Fruit fly (Drosophila melanogaster): Measurements from ENCODE around the gene CG12170.

The CG12170 gene

DNA sequence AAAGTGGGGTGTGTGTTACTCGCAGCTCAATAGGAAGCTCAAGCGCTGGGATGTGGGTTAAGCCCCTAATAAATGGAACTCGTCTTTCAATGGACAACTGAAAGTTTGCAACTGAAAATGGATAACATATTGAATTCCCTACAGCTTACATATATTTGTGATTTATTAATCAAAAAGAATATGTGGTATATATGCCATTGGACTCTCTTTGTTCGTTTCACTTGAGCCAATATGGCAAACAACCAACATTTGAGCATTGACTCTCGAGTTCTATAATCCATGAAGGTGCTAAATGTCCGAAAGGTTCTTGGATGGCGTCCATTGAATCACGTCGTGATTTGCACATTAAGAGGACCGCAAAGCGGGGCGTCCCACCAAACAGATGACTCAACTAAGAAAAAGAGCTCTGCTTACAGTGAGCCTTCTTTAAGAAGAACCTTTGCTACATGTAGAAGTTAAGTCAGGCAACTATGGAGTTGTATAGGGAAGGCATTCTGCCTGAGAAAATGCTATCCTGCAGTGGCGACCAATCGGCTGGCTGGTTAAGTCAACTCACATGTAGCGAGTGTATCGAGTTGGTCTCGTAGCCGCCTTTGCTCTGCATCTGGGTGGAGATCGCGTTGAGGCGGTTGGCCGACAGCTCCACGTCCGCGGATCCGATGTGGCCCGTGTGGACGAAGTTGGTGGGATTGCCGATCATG, 19.0 kb upstream of the CG12170 start (continued):
- TF ChIP-seq gt (GFP tag; IDR thresholded peaks at IDR 0.05) (no peak), ara (GFP tag; IDR thresholded peaks at IDR 0.05) (0 out of 2 replicates have a peak, but pooled peaks have one; percentile 34), tap (tag; optimal IDR thresholded peaks at IDR 0.05) (no peak), danr (GFP tag; IDR thresholded peaks at IDR 0.05) (no peak), CG15601 (tag; optimal IDR thresholded peaks at IDR 0.05) (no peak), CG17186 (GFP tag; optimal IDR thresholded peaks at IDR 0.05) (no peak), CG11695 (GFP tag; IDR thresholded peaks at IDR 0.05) (no peak), Lhr (GFP tag; optimal IDR thresholded peaks at IDR 0.05) (no peak), CG13775 (GFP tag; optimal IDR thresholded peaks at IDR 0.05) (no peak), gsb (GFP tag; IDR thresholded peaks at IDR 0.05) (no peak), ro (GFP tag; IDR thresholded peaks at IDR 0.05) (no peak), CG16815 (GFP tag; optimal IDR thresholded peaks at IDR 0.05) (no peak), pan (optimal IDR thresholded peaks at IDR 0.05) (no peak), pan (GFP tag; optimal IDR thresholded peaks at IDR 0.05 in 1 of 2, IDR thresholded peaks at IDR 0.05 in 1 of 2) (peak in 1 of 2 experiments; percentile 14), kni (GFP tag; optimal IDR thresholded peaks at IDR 0.05) (no peak), CG6175 (GFP tag; IDR thresholded peaks at IDR 0.05) (0 out of 3 replicates have a peak, but pooled peaks have one; percentile 8), Hr78 (GFP tag; optimal IDR thresholded peaks at IDR 0.05) (no peak), Sin3A (optimal IDR thresholded peaks at IDR 0.05) (no peak), unpg (GFP tag; optimal IDR thresholded peaks at IDR 0.05) (no peak), lola (GFP tag; optimal IDR thresholded peaks at IDR 0.05) (no peak), abd-A (tag; optimal IDR thresholded peaks at IDR 0.05) (no peak), Hr3 (GFP tag; optimal IDR thresholded peaks at IDR 0.05) (no peak), Drgx (GFP tag; IDR thresholded peaks at IDR 0.05) (peak; percentile 67), unc-4 (GFP tag; IDR thresholded peaks at IDR 0.05; ENCODE audit: partially characterized antibody) (no peak), ems (GFP tag; optimal IDR thresholded peaks at IDR 0.05) (no peak), CG2202 (tag; optimal IDR thresholded peaks at IDR 0.05) (no peak), dati (GFP tag; IDR thresholded peaks at IDR 0.05) (no peak), HLH3B (GFP tag; IDR thresholded peaks at IDR 0.05) (no peak), sr (GFP tag; IDR thresholded peaks at IDR 0.05) (no peak), CG5245 (GFP tag; optimal IDR thresholded peaks at IDR 0.05) (no peak), ash1 (GFP tag; optimal IDR thresholded peaks at IDR 0.05) (no peak), CG17802 (tag; optimal IDR thresholded peaks at IDR 0.05) (no peak), sens (GFP tag) (peak; percentile 68), BtbVII (GFP tag; optimal IDR thresholded peaks at IDR 0.05) (no peak), Nf-YC (tag; optimal IDR thresholded peaks at IDR 0.05) (no peak), Ets65A (GFP tag) (peak; percentile 50), CG6254 (GFP tag; optimal IDR thresholded peaks at IDR 0.05) (no peak), CG31365 (tag; optimal IDR thresholded peaks at IDR 0.05) (no peak), row (GFP tag; IDR thresholded peaks at IDR 0.05) (0 out of 3 replicates have a peak, but pooled peaks have one; percentile 30), tll (GFP tag; optimal IDR thresholded peaks at IDR 0.05) (no peak), usp (GFP tag; optimal IDR thresholded peaks at IDR 0.05) (no peak)
